Worm (Caenorhabditis elegans) whole organism, late embryonic: ENCODE results near the gene sbds-1.

Experiments
- ama-1 ChIP-seq: fragments of 150-350 bp; optimal IDR thresholded peaks from 2 replicates; lab custom pipeline; 2014
- fkh-10 ChIP-seq: fragments of 150-350 bp; optimal IDR thresholded peaks from 2 replicates; lab custom pipeline; 2014; ENCODE audit warnings: missing biosample characterization, missing genetic modification reagents, missing genetic modification characterization
- hlh-30 ChIP-seq: sonication (generic microtip); optimal IDR thresholded peaks from 2 replicates; lab custom pipeline; 2017; ENCODE audit warnings: antibody characterized with exemption, missing genetic modification characterization, missing compliant biosample characterization; ENCODE audit not compliant: insufficient read depth
- lin-11 ChIP-seq: fragments of 200-800 bp; sonication (Bioruptor generic); optimal IDR thresholded peaks from 2 replicates; lab custom pipeline; 2018; ENCODE audit warnings: mild to moderate bottlenecking, missing genetic modification characterization, missing compliant biosample characterization
- pha-4 ChIP-seq: fragments of 150-350 bp; optimal IDR thresholded peaks from 2 replicates; lab custom pipeline; 2018; ENCODE audit warnings: missing biosample characterization, missing genetic modification reagents, missing genetic modification characterization

DNA sequence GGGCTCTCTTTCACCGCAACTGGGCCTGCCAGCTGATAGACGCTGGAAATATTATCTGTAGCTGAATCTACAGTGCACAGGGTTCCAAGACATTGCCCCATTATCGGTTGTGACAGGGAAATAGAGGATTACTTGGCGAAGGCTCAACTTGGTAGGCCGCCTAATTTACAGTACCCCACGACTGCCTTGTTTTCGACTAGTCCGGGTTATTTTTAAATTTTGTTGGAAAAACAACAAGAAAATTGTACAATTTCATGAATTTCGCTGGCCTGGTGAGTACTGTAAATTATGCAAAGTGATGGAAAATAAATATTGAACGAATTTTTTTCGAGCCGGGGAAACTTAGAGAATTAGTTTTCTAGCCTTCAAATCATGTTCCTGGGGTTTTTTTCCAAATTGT, 2.2 kb downstream of the sbds-1 start, which contains the start of gene T19C3.7:
- TF ChIP-seq hlh-30 (tag; lab: Kevin White, UChicago) (no peak), ama-1 (lab: Kevin White, UChicago) (no peak), pha-4 (tag; lab: Kevin White, UChicago) (no peak), fkh-10 (no peak), lin-11 (tag; lab: Kevin White, UChicago) (no peak)
